Worm (Caenorhabditis elegans): ENCODE measurements around the gene F14H8.2.

DNA sequence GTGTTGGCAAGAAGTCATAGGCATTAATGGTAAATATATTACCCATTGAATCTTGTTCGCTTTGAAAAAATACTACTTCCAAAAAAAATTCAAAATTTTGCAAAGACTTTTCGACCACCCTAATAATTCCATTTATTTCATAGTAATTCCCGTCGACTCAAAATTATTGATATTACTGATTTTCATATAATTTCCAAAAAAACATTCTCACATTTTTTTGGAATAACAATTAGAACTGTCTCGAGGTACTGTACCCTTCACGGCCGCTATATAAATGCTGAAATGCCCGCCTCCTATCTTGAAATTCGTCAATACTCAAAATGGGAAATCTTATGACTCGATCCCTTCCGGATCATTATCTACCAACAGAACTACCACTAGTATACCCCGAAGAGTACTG, 3.4 kb upstream of the F14H8.2 start, which contains the start of gene F14H8.4:
- TF ChIP-seq snpc-4 (tag; optimal IDR thresholded peaks at IDR 0.05) (no peak), tbx-2 (tag; optimal IDR thresholded peaks at IDR 0.05) (no peak)
